Worm (Caenorhabditis elegans) whole organism, mixed stage, embryonic: ENCODE measurements around the gene F13B12.2.

Experiments
- blmp-1 ChIP-seq: fragments of 150-350 bp; optimal IDR thresholded peaks from 2 replicates; lab custom pipeline; 2014; ENCODE audit warnings: missing biosample characterization, missing genetic modification characterization
- ceh-39 ChIP-seq: fragments of 150-350 bp; optimal IDR thresholded peaks from 2 replicates; lab custom pipeline; 2014; ENCODE audit warnings: missing biosample characterization, missing genetic modification characterization
- ceh-43 ChIP-seq: fragments of 200-800 bp; sonication (Bioruptor generic); optimal IDR thresholded peaks from 2 replicates; lab custom pipeline; 2018; ENCODE audit warnings: mild to moderate bottlenecking, missing genetic modification characterization, moderate library complexity, missing compliant biosample characterization
- ceh-83 ChIP-seq: fragments of 200-800 bp; sonication (Bioruptor generic); optimal IDR thresholded peaks from 2 replicates; lab custom pipeline; 2018; ENCODE audit warnings: mild to moderate bottlenecking, missing genetic modification characterization, missing compliant biosample characterization
- ces-1 ChIP-seq: fragments of 150-350 bp; optimal IDR thresholded peaks from 2 replicates; lab custom pipeline; 2014; ENCODE audit warnings: missing biosample characterization, missing genetic modification reagents, missing genetic modification characterization
- cnd-1 ChIP-seq: fragments of 200-800 bp; sonication (Bioruptor generic); optimal IDR thresholded peaks from 2 replicates; lab custom pipeline; 2018; ENCODE audit warnings: mild to moderate bottlenecking, missing genetic modification characterization, missing compliant biosample characterization
- drap-1 ChIP-seq: fragments of 200-800 bp; sonication (Bioruptor generic); optimal IDR thresholded peaks from 3 replicates; lab custom pipeline; 2018; ENCODE audit warnings: mild to moderate bottlenecking, missing genetic modification characterization, missing compliant biosample characterization
- elt-1 ChIP-seq: sonication (generic microtip); optimal IDR thresholded peaks from 2 replicates; lab custom pipeline; 2017; ENCODE audit warnings: missing genetic modification characterization, mild to moderate bottlenecking, missing compliant biosample characterization, antibody characterized with exemption, moderate library complexity, borderline replicate concordance; ENCODE audit not compliant: insufficient read depth
- elt-3 ChIP-seq: fragments of 150-350 bp; optimal IDR thresholded peaks from 2 replicates; lab custom pipeline; 2014; ENCODE audit warnings: missing biosample characterization, missing genetic modification characterization
- flh-1 ChIP-seq: fragments of 200-800 bp; sonication (Bioruptor generic); optimal IDR thresholded peaks from 2 replicates; lab custom pipeline; 2018; ENCODE audit warnings: mild to moderate bottlenecking, missing genetic modification characterization, moderate library complexity, missing compliant biosample characterization
- ham-2 ChIP-seq: fragments of 200-800 bp; sonication (Bioruptor generic); optimal IDR thresholded peaks from 2 replicates; lab custom pipeline; 2018; ENCODE audit warnings: mild to moderate bottlenecking, missing genetic modification characterization, missing compliant biosample characterization
- hlh-1 ChIP-seq: fragments of 150-350 bp; optimal IDR thresholded peaks from 2 replicates; lab custom pipeline; 2014; ENCODE audit warnings: missing biosample characterization, missing genetic modification reagents, missing genetic modification characterization
- lin-13 ChIP-seq: fragments of 150-350 bp; optimal IDR thresholded peaks from 2 replicates; lab custom pipeline; 2014; ENCODE audit warnings: missing biosample characterization, missing genetic modification characterization
- lin-32 ChIP-seq: fragments of 200-800 bp; sonication (Bioruptor generic); optimal IDR thresholded peaks from 2 replicates; lab custom pipeline; 2018; ENCODE audit warnings: mild to moderate bottlenecking, missing genetic modification characterization, missing compliant biosample characterization
- lsy-2 ChIP-seq: fragments of 150-350 bp; optimal IDR thresholded peaks from 2 replicates; lab custom pipeline; 2014; ENCODE audit warnings: missing biosample characterization, missing genetic modification characterization
- mab-5 ChIP-seq: fragments of 150-350 bp; optimal IDR thresholded peaks from 2 replicates; lab custom pipeline; 2014; ENCODE audit warnings: missing biosample characterization, missing genetic modification characterization
- mls-2 ChIP-seq: sonication (generic microtip); optimal IDR thresholded peaks from 2 replicates; lab custom pipeline; 2016; ENCODE audit warnings: mild to moderate bottlenecking, missing genetic modification characterization, moderate library complexity, missing compliant biosample characterization
- nhr-12 ChIP-seq: fragments of 150-350 bp; optimal IDR thresholded peaks from 2 replicates; lab custom pipeline; 2014; ENCODE audit warnings: missing biosample characterization, missing genetic modification characterization
- nhr-2 ChIP-seq: fragments of 150-350 bp; optimal IDR thresholded peaks from 2 replicates; lab custom pipeline; 2014; ENCODE audit warnings: missing biosample characterization, missing genetic modification characterization
- nhr-237 ChIP-seq: fragments of 150-350 bp; optimal IDR thresholded peaks from 2 replicates; lab custom pipeline; 2014; ENCODE audit warnings: missing biosample characterization, missing genetic modification characterization
- nhr-28 ChIP-seq: fragments of 150-350 bp; optimal IDR thresholded peaks from 2 replicates; lab custom pipeline; 2014; ENCODE audit warnings: missing biosample characterization, missing genetic modification characterization
- pha-4 ChIP-seq: fragments of 150-350 bp; optimal IDR thresholded peaks from 2 replicates; lab custom pipeline; 2018; ENCODE audit warnings: missing biosample characterization, missing genetic modification reagents, missing genetic modification characterization
- sem-2 ChIP-seq: fragments of 200-800 bp; sonication (Bioruptor generic); optimal IDR thresholded peaks from 2 replicates; lab custom pipeline; 2018; ENCODE audit warnings: mild to moderate bottlenecking, missing genetic modification characterization, missing compliant biosample characterization
- snpc-4 ChIP-seq: fragments of 150-350 bp; optimal IDR thresholded peaks from 2 replicates; lab custom pipeline; 2014; ENCODE audit warnings: missing biosample characterization, missing genetic modification characterization
- sptf-1 ChIP-seq: sonication (generic microtip); optimal IDR thresholded peaks from 2 replicates; lab custom pipeline; 2017; ENCODE audit warnings: mild to moderate bottlenecking, missing genetic modification characterization, moderate library complexity, missing compliant biosample characterization
- unc-120 ChIP-seq: sonication (generic microtip); optimal IDR thresholded peaks from 2 replicates; lab custom pipeline; 2017; ENCODE audit warnings: missing genetic modification characterization, missing compliant biosample characterization; ENCODE audit not compliant: poor library complexity, severe bottlenecking
- unc-39 ChIP-seq: fragments of 150-350 bp; optimal IDR thresholded peaks from 2 replicates; lab custom pipeline; 2014; ENCODE audit warnings: missing biosample characterization, missing genetic modification characterization
- unc-62 ChIP-seq: fragments of 150-350 bp; optimal IDR thresholded peaks from 2 replicates; lab custom pipeline; 2014; ENCODE audit warnings: missing biosample characterization, missing genetic modification reagents, missing genetic modification characterization
- zip-8 ChIP-seq: fragments of 150-350 bp; optimal IDR thresholded peaks from 2 replicates; lab custom pipeline; 2014; ENCODE audit warnings: missing biosample characterization, missing genetic modification characterization
- ztf-11 ChIP-seq: fragments of 150-350 bp; optimal IDR thresholded peaks from 2 replicates; lab custom pipeline; 2014; ENCODE audit warnings: missing biosample characterization, missing genetic modification characterization

F13B12.2 gene

DNA sequence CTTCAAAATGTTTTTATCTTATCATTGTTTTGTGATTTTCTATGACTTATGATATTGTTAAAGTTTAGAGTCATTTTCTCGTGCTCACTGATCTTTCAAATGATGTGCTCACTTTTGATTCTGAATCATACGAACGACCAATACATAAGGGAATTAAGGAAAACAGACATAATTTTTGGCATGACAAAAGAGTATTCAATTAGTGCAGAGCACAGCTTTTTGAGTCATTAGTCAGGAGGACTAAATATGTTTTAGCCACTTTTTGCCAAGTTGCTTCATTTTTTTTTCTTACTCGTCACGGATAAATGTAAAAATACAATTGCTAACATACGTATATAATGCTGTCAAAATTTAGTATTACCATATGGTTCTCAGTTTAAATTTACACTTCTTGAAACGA lies at the start of gene F13B12.2:
Gene F13B12.2, minus strand, starts transcription at position 2 of the 400 bp plus-strand sequence.
- TF ChIP-seq mls-2 = no peak
- TF ChIP-seq unc-39 = no peak
- TF ChIP-seq nhr-12 (tag; lab: Kevin White, UChicago) = no peak

DNA sequence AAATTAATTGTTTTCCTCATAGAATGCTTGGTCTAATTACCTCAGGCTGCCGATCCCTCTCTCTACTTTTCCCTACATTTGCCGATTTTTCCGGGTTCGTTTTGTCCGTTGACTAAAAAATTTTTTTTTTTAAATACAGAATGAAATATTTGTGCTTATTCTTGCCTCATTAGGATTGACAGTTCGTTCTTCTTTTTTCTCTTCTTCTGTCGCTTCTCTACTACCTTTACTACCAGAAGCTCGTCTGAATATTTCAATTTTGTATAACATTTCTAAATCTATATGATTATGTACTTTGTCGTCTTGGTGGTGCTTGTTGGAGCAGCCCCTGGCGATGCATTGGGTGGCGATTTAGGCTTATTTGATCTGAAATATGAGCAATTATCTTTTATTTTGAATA lies 46.3 kb upstream of the F13B12.2 start:
- no peak for TF ChIP-seq ceh-39 (tag; lab: Kevin White, UChicago)
- TF ChIP-seq pha-4 (tag; lab: Kevin White, UChicago) = no peak
- TF ChIP-seq lin-13 (tag; lab: Kevin White, UChicago) = no peak
- no peak for TF ChIP-seq ham-2
- TF ChIP-seq elt-3 (tag; lab: Kevin White, UChicago) = no peak
- TF ChIP-seq nhr-2 (tag; lab: Kevin White, UChicago) = no peak
- TF ChIP-seq sptf-1 (tag; lab: Kevin White, UChicago) = no peak
- no peak for TF ChIP-seq lin-32 (GFP tag; lab: Kevin White, UChicago)
- TF ChIP-seq mab-5 (tag; lab: Kevin White, UChicago) = no peak
- no peak for TF ChIP-seq unc-62 (GFP tag; lab: Kevin White, UChicago)
- TF ChIP-seq drap-1 (GFP tag; lab: Kevin White, UChicago) = no peak
- TF ChIP-seq snpc-4 (tag; lab: Kevin White, UChicago) = no peak
- TF ChIP-seq ceh-83 (GFP tag; lab: Kevin White, UChicago) = no peak
- TF ChIP-seq unc-120 (tag; lab: Kevin White, UChicago) = no peak
- TF ChIP-seq elt-1 (tag; lab: Kevin White, UChicago) = no peak
- no peak for TF ChIP-seq nhr-28 (tag; lab: Kevin White, UChicago)
- TF ChIP-seq ceh-43 (GFP tag; lab: Kevin White, UChicago) = no peak
- no peak for TF ChIP-seq blmp-1
- TF ChIP-seq ces-1 = no peak
- TF ChIP-seq nhr-12 (tag; lab: Kevin White, UChicago) = no peak

DNA sequence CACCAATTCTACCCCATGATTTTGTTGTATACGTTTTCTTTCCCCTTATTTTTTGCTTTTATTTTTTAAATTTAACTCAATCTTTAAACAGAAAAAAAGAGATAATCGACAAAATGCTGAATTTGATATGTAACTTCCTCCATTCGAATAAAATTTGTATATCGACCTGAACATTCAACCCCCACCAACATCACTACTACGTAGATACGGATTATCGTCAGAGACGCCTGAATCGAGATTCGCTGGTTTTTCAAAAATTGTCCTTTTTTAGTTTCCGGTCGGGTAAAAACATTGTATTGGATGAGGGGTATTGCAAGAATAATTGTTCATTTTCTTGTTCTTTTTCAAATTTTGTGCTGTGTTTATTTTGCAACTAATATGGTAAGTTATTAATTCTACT lies 43.5 kb upstream of the F13B12.2 start, which contains the start of gene bgnt-1.1:
Gene bgnt-1.1, plus strand, starts transcription at position 301 of the 400 bp plus-strand sequence.
- TF ChIP-seq nhr-2 (tag; lab: Kevin White, UChicago) = no peak
- no peak for TF ChIP-seq zip-8 (tag; lab: Kevin White, UChicago)
- no peak for TF ChIP-seq pha-4 (tag; lab: Kevin White, UChicago)
- TF ChIP-seq ham-2 = no peak
- TF ChIP-seq mls-2 = no peak
- no peak for TF ChIP-seq sptf-1 (tag; lab: Kevin White, UChicago)
- TF ChIP-seq nhr-12 (tag; lab: Kevin White, UChicago) = no peak
- TF ChIP-seq elt-1 (tag; lab: Kevin White, UChicago) = no peak
- no peak for TF ChIP-seq cnd-1 (tag; lab: Kevin White, UChicago)
- TF ChIP-seq hlh-1 (tag; lab: Kevin White, UChicago) = no peak
- TF ChIP-seq sem-2 (GFP tag; lab: Kevin White, UChicago) = no peak
- no peak for TF ChIP-seq lin-32 (GFP tag; lab: Kevin White, UChicago)
- no peak for TF ChIP-seq lsy-2 (tag; lab: Kevin White, UChicago)
- TF ChIP-seq ces-1 = no peak
- no peak for TF ChIP-seq blmp-1
- no peak for TF ChIP-seq drap-1 (GFP tag; lab: Kevin White, UChicago)
- no peak for TF ChIP-seq ceh-83 (GFP tag; lab: Kevin White, UChicago)
- no peak for TF ChIP-seq nhr-237 (tag; lab: Kevin White, UChicago)
- TF ChIP-seq lin-13 (tag; lab: Kevin White, UChicago) = no peak
- no peak for TF ChIP-seq ceh-39 (tag; lab: Kevin White, UChicago)

ce11 chrIV:10469494-10469893 lies 40.6 kb upstream of the F13B12.2 start, which contains the start of gene ugt-44:
ugt-44 (plus strand) TSS chrIV:10469741.
- no peak for TF ChIP-seq pha-4 (tag; lab: Kevin White, UChicago)
- no peak for TF ChIP-seq ztf-11 (tag; lab: Kevin White, UChicago)
- no peak for TF ChIP-seq lin-13 (tag; lab: Kevin White, UChicago)
- no peak for TF ChIP-seq mab-5 (tag; lab: Kevin White, UChicago)
- TF ChIP-seq drap-1 (GFP tag; lab: Kevin White, UChicago) = no peak
- no peak for TF ChIP-seq unc-120 (tag; lab: Kevin White, UChicago)
- TF ChIP-seq flh-1 = no peak
- no peak for TF ChIP-seq ceh-39 (tag; lab: Kevin White, UChicago)
- no peak for TF ChIP-seq lsy-2 (tag; lab: Kevin White, UChicago)
- no peak for TF ChIP-seq elt-1 (tag; lab: Kevin White, UChicago)
- no peak for TF ChIP-seq ceh-43 (GFP tag; lab: Kevin White, UChicago)
- TF ChIP-seq unc-62 (GFP tag; lab: Kevin White, UChicago) = no peak
- no peak for TF ChIP-seq nhr-237 (tag; lab: Kevin White, UChicago)
